Worm (Caenorhabditis elegans) whole organism, L4 larva: ENCODE measurements around the gene air-1.

Source experiments
- lin-1 ChIP-seq: fragments of 200-800 bp; sonication (Bioruptor generic); IDR thresholded peaks from 2 replicates; pipeline ENCODE4 v1.3.6; 2022; ENCODE audit warnings: missing genetic modification reagents, missing genetic modification characterization, missing compliant biosample characterization
- lin-39 ChIP-seq: fragments of 150-350 bp; optimal IDR thresholded peaks from 2 replicates; lab custom pipeline; 2014; ENCODE audit warnings: missing biosample characterization, missing genetic modification reagents, missing genetic modification characterization
- nhr-11 ChIP-seq: fragments of 150-350 bp; optimal IDR thresholded peaks from 2 replicates; lab custom pipeline; 2014; ENCODE audit warnings: missing biosample characterization, missing genetic modification characterization
- nhr-76 ChIP-seq: fragments of 150-350 bp; optimal IDR thresholded peaks from 2 replicates; lab custom pipeline; 2014; ENCODE audit warnings: missing biosample characterization, missing genetic modification characterization
- pha-4 ChIP-seq, 2 experiments: fragments of 150-350 bp in 1 of 2; fragments of 200-800 bp in 1 of 2; sonication (Bioruptor generic) in 1 of 2; IDR thresholded peaks in 1 of 2; optimal IDR thresholded peaks in 1 of 2; 2 replicates each; pipeline versions ENCODE4 v1.3.6 to Lab custom; 2014 to 2022; ENCODE audit warnings: missing genetic modification characterization in 2 of 2, missing genetic modification reagents in 2 of 2, missing biosample characterization in 1 of 2, missing compliant biosample characterization in 1 of 2
- pqm-1 ChIP-seq: sonication (generic microtip); optimal IDR thresholded peaks from 2 replicates; lab custom pipeline; 2017; ENCODE audit warnings: missing biosample characterization, missing genetic modification characterization
- snpc-4 ChIP-seq: fragments of 150-350 bp; optimal IDR thresholded peaks from 2 replicates; lab custom pipeline; 2014; ENCODE audit warnings: missing biosample characterization, missing genetic modification characterization

DNA sequence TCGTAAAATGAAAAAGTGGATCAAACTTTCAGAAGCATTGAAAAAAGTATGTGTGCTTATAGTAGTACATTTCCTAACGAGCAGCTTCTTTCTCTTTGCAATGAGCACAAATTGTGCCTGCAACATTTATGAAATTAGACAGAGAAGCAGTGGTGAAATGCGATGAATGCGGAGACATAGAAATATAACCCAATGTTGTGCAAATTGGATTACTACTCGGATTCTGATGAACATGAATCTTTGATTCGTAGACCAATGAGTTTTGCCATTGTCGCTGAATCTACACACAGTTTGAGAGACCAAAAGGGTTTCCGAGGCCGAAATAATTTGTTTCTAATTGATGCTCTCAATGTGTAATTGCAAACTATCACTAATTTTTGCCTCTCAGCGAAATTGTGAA is 32.7 kb downstream of the air-1 start:
- TF ChIP-seq pqm-1 (tag; lab: Kevin White, UChicago) (no peak), lin-1 (GFP tag; lab: Robert Waterston, UW) (no peak), nhr-76 (no peak), pha-4 (GFP tag; IDR thresholded peaks at IDR 0.05; lab: Robert Waterston, UW) (no peak), pha-4 (tag; optimal IDR thresholded peaks at IDR 0.05; lab: Kevin White, UChicago) (no peak), snpc-4 (tag; lab: Kevin White, UChicago) (no peak), nhr-11 (tag; lab: Kevin White, UChicago) (no peak), lin-39 (no peak)
